Fruit fly (Drosophila melanogaster): ENCODE results near the gene in.

in gene

DNA sequence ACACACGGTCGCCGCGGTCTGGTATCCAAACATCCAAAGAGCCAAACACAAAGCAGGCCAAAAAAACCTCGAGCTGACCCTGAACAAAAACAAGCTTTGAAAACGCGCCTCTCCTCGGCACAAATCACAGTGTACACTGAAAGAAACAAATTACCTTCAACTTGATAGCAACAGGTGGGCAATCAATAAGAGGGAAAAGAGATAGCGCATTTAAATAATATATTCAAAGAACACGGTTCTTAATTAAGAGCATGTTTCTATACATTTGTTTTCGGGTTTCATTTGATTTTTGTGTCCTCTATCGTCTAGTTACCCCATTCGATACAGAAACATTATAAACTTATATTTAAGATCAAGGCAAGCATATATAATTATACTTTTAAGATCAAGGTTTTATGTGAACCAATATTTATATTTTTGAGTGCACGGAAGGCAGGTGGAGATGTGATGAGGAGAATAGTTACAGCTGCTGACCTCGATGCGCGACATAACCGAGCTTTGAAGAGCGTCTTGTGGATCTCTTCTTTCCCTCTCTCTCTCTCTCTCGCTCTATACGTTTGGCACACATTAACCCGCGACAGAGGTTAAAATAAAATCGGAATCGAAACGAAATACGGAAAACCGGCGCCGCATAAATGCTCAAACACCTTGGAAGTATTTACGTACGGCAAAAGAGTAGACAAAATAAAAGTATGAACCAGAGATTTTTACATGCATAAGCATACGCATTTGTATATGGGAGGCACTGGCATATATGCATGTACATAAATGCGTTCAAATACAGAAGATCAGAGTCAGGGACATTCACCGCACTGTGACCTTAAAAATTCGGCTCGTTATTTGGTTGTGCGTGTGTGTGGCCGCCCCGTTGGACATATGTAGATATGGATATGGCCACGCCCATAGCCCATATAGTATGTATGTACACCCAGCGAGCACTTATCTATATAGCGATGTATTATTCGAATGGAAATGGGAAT, 31.5 kb downstream of the in start (continued):
- TF ChIP-seq CG32006 (GFP tag; optimal IDR thresholded peaks at IDR 0.05) (peak; percentile 95), CG7368 (GFP tag; optimal IDR thresholded peaks at IDR 0.05) (peak; percentile 74), topi (GFP tag; optimal IDR thresholded peaks at IDR 0.05) (peak; percentile 73), eg (GFP tag; IDR thresholded peaks at IDR 0.05) (peak; percentile 77), CG6854 (GFP tag; optimal IDR thresholded peaks at IDR 0.05) (peak; percentile 2), CG11902 (GFP tag; optimal IDR thresholded peaks at IDR 0.05) (peak; percentile 62), CG10669 (GFP tag; optimal IDR thresholded peaks at IDR 0.05) (peak; percentile 70), Met (GFP tag; optimal IDR thresholded peaks at IDR 0.05) (peak; percentile 76), CG15336 (GFP tag; IDR thresholded peaks at IDR 0.05) (peak; percentile 85), Blimp-1 (GFP tag; optimal IDR thresholded peaks at IDR 0.05) (no peak), CG16779 (tag; optimal IDR thresholded peaks at IDR 0.05) (peak; percentile 69), Eip78C (GFP tag) (peak; percentile 95), fd59A (GFP tag; optimal IDR thresholded peaks at IDR 0.05) (peak; percentile 75), CG6276 (GFP tag; optimal IDR thresholded peaks at IDR 0.05) (peak; percentile 84), CG6808 (GFP tag; optimal IDR thresholded peaks at IDR 0.05) (peak; percentile 65), CG8319 (GFP tag; optimal IDR thresholded peaks at IDR 0.05) (peak; percentile 69), CG1621 (tag; optimal IDR thresholded peaks at IDR 0.05) (peak; percentile 39), esn (GFP tag; optimal IDR thresholded peaks at IDR 0.05) (peak; percentile 79), Smox (GFP tag; optimal IDR thresholded peaks at IDR 0.05) (peak; percentile 75), CG3919 (GFP tag; optimal IDR thresholded peaks at IDR 0.05) (peak; percentile 84), CG6792 (GFP tag; optimal IDR thresholded peaks at IDR 0.05) (peak; percentile 78), Hr4 (GFP tag; optimal IDR thresholded peaks at IDR 0.05) (peak; percentile 88), cyc (GFP tag; optimal IDR thresholded peaks at IDR 0.05) (peak; percentile 59), ss (GFP tag; optimal IDR thresholded peaks at IDR 0.05) (peak in 1 of 2 experiments; percentile 54), CG10631 (GFP tag; optimal IDR thresholded peaks at IDR 0.05) (peak; percentile 82), net (GFP tag; optimal IDR thresholded peaks at IDR 0.05) (peak; percentile 81), svp (GFP tag) (peak; percentile 89), CG11294 (GFP tag; IDR thresholded peaks at IDR 0.05) (peak; percentile 65; the same call in 1 of the 2 replicates), CG8119 (GFP tag; IDR thresholded peaks at IDR 0.05) (peak; percentile 76), spab (GFP tag; optimal IDR thresholded peaks at IDR 0.05) (peak; percentile 71), salr (GFP tag; optimal IDR thresholded peaks at IDR 0.05) (peak; percentile 34 to 85), achi (GFP tag; optimal IDR thresholded peaks at IDR 0.05) (peak; percentile 80), Eip75B (GFP tag; optimal IDR thresholded peaks at IDR 0.05) (peak; percentile 88), CG6163 (GFP tag; IDR thresholded peaks at IDR 0.05) (peak; percentile 64)

DNA sequence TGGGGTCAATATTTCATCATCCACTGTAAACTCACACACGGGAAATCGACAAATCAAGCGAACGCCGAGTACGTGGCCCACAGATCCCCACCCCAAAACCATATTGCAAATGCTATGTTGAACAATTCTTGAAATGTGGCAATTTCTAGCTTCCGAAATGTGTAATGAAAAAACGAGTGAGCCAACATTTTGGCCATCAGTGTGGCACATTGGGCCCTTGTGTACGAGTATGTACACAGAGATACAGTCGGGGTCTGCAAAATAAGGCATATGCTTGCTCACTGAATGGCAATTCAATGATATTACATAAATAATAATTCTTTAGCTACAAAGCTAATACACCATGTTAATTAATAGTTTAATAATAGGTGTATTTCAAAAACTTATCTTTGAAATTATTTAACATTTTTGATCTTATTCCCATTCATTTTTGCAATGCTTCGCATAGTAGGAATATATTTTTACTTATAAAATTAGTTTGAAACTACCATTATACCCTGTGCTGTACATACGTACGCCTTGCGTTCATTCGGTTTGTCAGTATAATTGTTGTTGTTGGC, 32.6 kb downstream of the in start:
- TF ChIP-seq CG3032 (tag; optimal IDR thresholded peaks at IDR 0.05), result peak; percentile 90
- TF ChIP-seq Lpt (GFP tag; optimal IDR thresholded peaks at IDR 0.05), result peak; percentile 90
- peak; percentile 95 for TF ChIP-seq net (GFP tag; optimal IDR thresholded peaks at IDR 0.05)
- TF ChIP-seq CG3919 (GFP tag; optimal IDR thresholded peaks at IDR 0.05), result peak; percentile 93
- TF ChIP-seq CG6163 (GFP tag; IDR thresholded peaks at IDR 0.05), result peak; percentile 84
- TF ChIP-seq topi (GFP tag; optimal IDR thresholded peaks at IDR 0.05), result peak; percentile 92
- TF ChIP-seq dac (GFP tag; optimal IDR thresholded peaks at IDR 0.05), result peak; percentile 79
- TF ChIP-seq Met (GFP tag; optimal IDR thresholded peaks at IDR 0.05), result peak; percentile 92
- peak; percentile 92 for TF ChIP-seq Smox (GFP tag; optimal IDR thresholded peaks at IDR 0.05)
- TF ChIP-seq eg (GFP tag; IDR thresholded peaks at IDR 0.05), result peak; percentile 87
- peak; percentile 96 for TF ChIP-seq CG32006 (GFP tag; optimal IDR thresholded peaks at IDR 0.05)
- TF ChIP-seq dsx (GFP tag; optimal IDR thresholded peaks at IDR 0.05; ENCODE audit: poor library complexity, severe bottlenecking), result peak; percentile 86
- TF ChIP-seq CG1621 (tag; optimal IDR thresholded peaks at IDR 0.05), result peak; percentile 77
- peak; percentile 83 for TF ChIP-seq CG11294 (GFP tag; IDR thresholded peaks at IDR 0.05)
- TF ChIP-seq achi (GFP tag; optimal IDR thresholded peaks at IDR 0.05), result peak; percentile 92
- peak; percentile 91 for TF ChIP-seq CG10631 (GFP tag; optimal IDR thresholded peaks at IDR 0.05)
- peak; percentile 90 for TF ChIP-seq Sox102F (GFP tag; optimal IDR thresholded peaks at IDR 0.05)
- peak; percentile 67 to 94 for TF ChIP-seq salr (GFP tag; optimal IDR thresholded peaks at IDR 0.05)
- TF ChIP-seq Sox15 (GFP tag; optimal IDR thresholded peaks at IDR 0.05), result peak; percentile 86
- TF ChIP-seq CG16779 (tag; optimal IDR thresholded peaks at IDR 0.05), result peak; percentile 84
- TF ChIP-seq fkh (GFP tag; optimal IDR thresholded peaks at IDR 0.05), result peak; percentile 88
- peak; percentile 83 for TF ChIP-seq CG7368 (GFP tag; optimal IDR thresholded peaks at IDR 0.05)
- peak; percentile 92 for TF ChIP-seq Hr4 (GFP tag; optimal IDR thresholded peaks at IDR 0.05)
- TF ChIP-seq spab (GFP tag; optimal IDR thresholded peaks at IDR 0.05), result peak; percentile 89
- peak; percentile 96 for TF ChIP-seq OdsH (GFP tag; optimal IDR thresholded peaks at IDR 0.05)
- peak; percentile 93 for TF ChIP-seq CG6276 (GFP tag; optimal IDR thresholded peaks at IDR 0.05)
- peak; percentile 89 for TF ChIP-seq CG6808 (GFP tag; optimal IDR thresholded peaks at IDR 0.05)
- peak; percentile 94 for TF ChIP-seq CG34406 (GFP tag; optimal IDR thresholded peaks at IDR 0.05)
- TF ChIP-seq CG8632 (GFP tag; optimal IDR thresholded peaks at IDR 0.05), result peak; percentile 91

Data from whole organism, prepupa.